Worm (Caenorhabditis elegans) whole organism, midembryonic: ENCODE measurements around the gene sri-9.

Source experiments
- T22C8.4 ChIP-seq: fragments of 200-800 bp; sonication (Bioruptor generic); IDR thresholded peaks from 2 replicates; pipeline ENCODE4 v1.3.6; 2022; ENCODE audit warnings: missing genetic modification characterization, missing compliant biosample characterization
- cog-1 ChIP-seq: sonication (generic microtip); optimal IDR thresholded peaks from 2 replicates; lab custom pipeline; 2016; ENCODE audit warnings: missing genetic modification characterization, missing compliant biosample characterization
- flt-1 ChIP-seq: fragments of 200-800 bp; sonication (Bioruptor generic); IDR thresholded peaks from 2 replicates; pipeline ENCODE4 v1.3.6; 2022; ENCODE audit warnings: missing genetic modification characterization, missing compliant biosample characterization
- klf-2 ChIP-seq: fragments of 200-800 bp; sonication (Bioruptor generic); conservative IDR thresholded peaks from 2 replicates; pipeline ENCODE4 v1.3.6; 2022; ENCODE audit warnings: missing genetic modification reagents, missing genetic modification characterization, missing compliant biosample characterization
- med-1 ChIP-seq: sonication (generic microtip); optimal IDR thresholded peaks from 2 replicates; lab custom pipeline; 2017; ENCODE audit warnings: missing genetic modification characterization, mild to moderate bottlenecking, missing compliant biosample characterization, antibody characterized with exemption, missing genetic modification reagents; ENCODE audit not compliant: insufficient read depth
- ref-1 ChIP-seq: fragments of 200-800 bp; sonication (Bioruptor generic); conservative IDR thresholded peaks from 2 replicates; pipeline ENCODE4 v1.3.6; 2022; ENCODE audit warnings: missing genetic modification reagents, missing genetic modification characterization, missing compliant biosample characterization
- tab-1 ChIP-seq: fragments of 200-800 bp; sonication (Bioruptor generic); IDR thresholded peaks from 2 replicates; pipeline ENCODE4 v1.3.6; 2022; ENCODE audit warnings: missing genetic modification characterization, missing compliant biosample characterization
- ztf-23 ChIP-seq: fragments of 200-800 bp; sonication (Bioruptor generic); IDR thresholded peaks from 2 replicates; pipeline ENCODE4 v1.3.6; 2022; ENCODE audit warnings: missing genetic modification reagents, missing genetic modification characterization, missing compliant biosample characterization
- ztf-29 ChIP-seq: fragments of 200-800 bp; sonication (Bioruptor generic); IDR thresholded peaks from 2 replicates; pipeline ENCODE4 v1.3.6; 2022; ENCODE audit warnings: missing genetic modification reagents, missing genetic modification characterization, missing compliant biosample characterization

The sri-9 gene

ce11 chrV:17001167-17001566 is at the start of gene sri-9:
Gene sri-9 (plus strand): TSS chrV:17001467.
- no peak for TF ChIP-seq med-1 (GFP tag; lab: Kevin White, UChicago)
- no peak for TF ChIP-seq cog-1
- no peak for TF ChIP-seq ref-1 (GFP tag; lab: Robert Waterston, UW)
- no peak for TF ChIP-seq T22C8.4 (GFP tag; lab: Robert Waterston, UW)
- no peak for TF ChIP-seq ztf-23
- no peak for TF ChIP-seq tab-1 (GFP tag; lab: Robert Waterston, UW)
- TF ChIP-seq klf-2 (GFP tag; lab: Robert Waterston, UW), result no peak
- no peak for TF ChIP-seq ztf-29 (GFP tag; lab: Robert Waterston, UW)
- TF ChIP-seq flt-1 (GFP tag; lab: Robert Waterston, UW), result no peak

- TF ChIP-seq ref-1 (GFP tag; lab: Robert Waterston, UW) (no peak), tab-1 (GFP tag; lab: Robert Waterston, UW) (no peak), ztf-29 (GFP tag; lab: Robert Waterston, UW) (no peak), ztf-23 (no peak)
These were observed 49.8 kb upstream of the sri-9 start, which contains the start of gene clec-238 for ce11 chrV:16951504-16951903. Gene clec-238 (plus strand): TSS chrV:16951804.

- TF ChIP-seq ztf-29 (GFP tag; lab: Robert Waterston, UW) (no peak), tab-1 (GFP tag; lab: Robert Waterston, UW) (no peak)
These were observed 46.5 kb upstream of the sri-9 start, which contains the start of gene srh-206 for ce11 chrV:16954766-16955165. Gene srh-206 (minus strand): TSS chrV:16954866.

- TF ChIP-seq ztf-29 (GFP tag; lab: Robert Waterston, UW) (no peak), tab-1 (GFP tag; lab: Robert Waterston, UW) (no peak), med-1 (GFP tag; lab: Kevin White, UChicago) (no peak), klf-2 (GFP tag; lab: Robert Waterston, UW) (no peak), T22C8.4 (GFP tag; lab: Robert Waterston, UW) (no peak), flt-1 (GFP tag; lab: Robert Waterston, UW) (no peak)
These were observed 45.0 kb upstream of the sri-9 start, which contains the start of gene clec-239 for ce11 chrV:16956229-16956628. Gene clec-239 (plus strand): TSS chrV:16956529.

- no peak for TF ChIP-seq cog-1
- TF ChIP-seq ztf-29 (GFP tag; lab: Robert Waterston, UW), result no peak
- TF ChIP-seq med-1 (GFP tag; lab: Kevin White, UChicago), result no peak
- TF ChIP-seq flt-1 (GFP tag; lab: Robert Waterston, UW), result no peak
These were observed 42.3 kb upstream of the sri-9 start for ce11 chrV:16958975-16959374.

- TF ChIP-seq ztf-23 (peak; percentile 65; the same call in 1 of the 2 replicates), klf-2 (GFP tag; lab: Robert Waterston, UW) (no peak), tab-1 (GFP tag; lab: Robert Waterston, UW) (no peak), T22C8.4 (GFP tag; lab: Robert Waterston, UW) (no peak), ztf-29 (GFP tag; lab: Robert Waterston, UW) (no peak)
These were observed 35.6 kb upstream of the sri-9 start, which contains the start of gene efl-1 for ce11 chrV:16965655-16966054. Gene efl-1 (minus strand): TSS chrV:16965675.

ce11 chrV:16966636-16967035 is 34.6 kb upstream of the sri-9 start, which contains the start of gene fbxa-90:
Gene fbxa-90 (plus strand): TSS chrV:16966814.
- no peak for TF ChIP-seq ref-1 (GFP tag; lab: Robert Waterston, UW)
- no peak for TF ChIP-seq cog-1
- no peak for TF ChIP-seq klf-2 (GFP tag; lab: Robert Waterston, UW)
- no peak for TF ChIP-seq med-1 (GFP tag; lab: Kevin White, UChicago)
- no peak for TF ChIP-seq ztf-29 (GFP tag; lab: Robert Waterston, UW)
- no peak for TF ChIP-seq ztf-23
- no peak for TF ChIP-seq tab-1 (GFP tag; lab: Robert Waterston, UW)
- TF ChIP-seq flt-1 (GFP tag; lab: Robert Waterston, UW), result no peak
- TF ChIP-seq T22C8.4 (GFP tag; lab: Robert Waterston, UW), result no peak

ce11 chrV:16972134-16972533 is 29.1 kb upstream of the sri-9 start, which contains the start of gene srh-119:
Gene srh-119 (plus strand): TSS chrV:16972434.
- TF ChIP-seq cog-1 (no peak), ztf-29 (GFP tag; lab: Robert Waterston, UW) (no peak), ref-1 (GFP tag; lab: Robert Waterston, UW) (no peak), flt-1 (GFP tag; lab: Robert Waterston, UW) (no peak), ztf-23 (no peak), tab-1 (GFP tag; lab: Robert Waterston, UW) (no peak), T22C8.4 (GFP tag; lab: Robert Waterston, UW) (no peak), med-1 (GFP tag; lab: Kevin White, UChicago) (no peak), klf-2 (GFP tag; lab: Robert Waterston, UW) (no peak)

- no peak for TF ChIP-seq med-1 (GFP tag; lab: Kevin White, UChicago)
These were observed 27.9 kb upstream of the sri-9 start for ce11 chrV:16973338-16973737.

ce11 chrV:16974919-16975318 is 26.3 kb upstream of the sri-9 start, which contains the start of gene srx-54:
Gene srx-54 (plus strand): TSS chrV:16975219.
- TF ChIP-seq T22C8.4 (GFP tag; lab: Robert Waterston, UW), result no peak
- no peak for TF ChIP-seq klf-2 (GFP tag; lab: Robert Waterston, UW)
- TF ChIP-seq ref-1 (GFP tag; lab: Robert Waterston, UW), result no peak
- TF ChIP-seq flt-1 (GFP tag; lab: Robert Waterston, UW), result no peak
- no peak for TF ChIP-seq tab-1 (GFP tag; lab: Robert Waterston, UW)
- TF ChIP-seq cog-1, result no peak
- no peak for TF ChIP-seq ztf-29 (GFP tag; lab: Robert Waterston, UW)
- TF ChIP-seq med-1 (GFP tag; lab: Kevin White, UChicago), result no peak
- no peak for TF ChIP-seq ztf-23
